Worm (Caenorhabditis elegans) whole organism, late embryonic: ENCODE data around the gene gldi-6.

Source experiments
- ceh-18 ChIP-seq: sonication (generic microtip); optimal IDR thresholded peaks from 2 replicates; lab custom pipeline; 2016; ENCODE audit warnings: missing genetic modification characterization, missing compliant biosample characterization
- ceh-30 ChIP-seq: fragments of 150-350 bp; optimal IDR thresholded peaks from 2 replicates; lab custom pipeline; 2014; ENCODE audit warnings: missing biosample characterization, missing genetic modification characterization
- elt-4 ChIP-seq: sonication (generic microtip); optimal IDR thresholded peaks from 2 replicates; lab custom pipeline; 2016; ENCODE audit warnings: missing genetic modification characterization, missing compliant biosample characterization
- nhr-11 ChIP-seq: fragments of 150-350 bp; optimal IDR thresholded peaks from 2 replicates; lab custom pipeline; 2014; ENCODE audit warnings: missing biosample characterization, missing genetic modification characterization
- odd-2 ChIP-seq: sonication (generic microtip); optimal IDR thresholded peaks from 2 replicates; lab custom pipeline; 2017; ENCODE audit warnings: antibody characterized with exemption, mild to moderate bottlenecking, missing genetic modification characterization, missing compliant biosample characterization
- pag-3 ChIP-seq: sonication (generic microtip); optimal IDR thresholded peaks from 2 replicates; lab custom pipeline; 2016; ENCODE audit warnings: missing compliant biosample characterization, missing genetic modification characterization, borderline replicate concordance
- pax-1 ChIP-seq: fragments of 150-350 bp; optimal IDR thresholded peaks from 2 replicates; lab custom pipeline; 2014; ENCODE audit warnings: missing biosample characterization, missing genetic modification characterization
- pha-4 ChIP-seq: fragments of 150-350 bp; optimal IDR thresholded peaks from 2 replicates; lab custom pipeline; 2018; ENCODE audit warnings: missing biosample characterization, missing genetic modification reagents, missing genetic modification characterization

DNA sequence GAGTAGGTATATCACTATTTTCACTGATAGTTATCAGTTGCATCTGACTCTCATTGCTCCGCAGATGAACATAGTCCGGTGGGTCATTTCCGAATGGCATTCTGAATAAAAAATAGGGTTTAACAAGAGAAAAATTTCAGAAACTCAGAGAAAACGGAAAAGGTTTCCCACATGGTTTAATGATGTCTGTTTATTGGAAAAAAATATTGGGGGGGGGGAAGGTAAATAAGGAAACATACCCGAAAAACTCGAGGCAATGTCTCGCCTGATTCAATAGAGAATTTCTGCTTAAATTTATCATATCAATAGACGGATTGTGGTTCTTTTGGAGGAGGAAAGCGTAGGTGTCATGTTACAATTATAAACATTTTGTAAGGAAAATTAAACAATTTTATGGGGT, 21.3 kb upstream of the gldi-6 start, which contains the start of gene nep-11:
- TF ChIP-seq pax-1 (tag; lab: Kevin White, UChicago) (no peak), ceh-30 (tag; lab: Kevin White, UChicago) (no peak), ceh-18 (no peak), odd-2 (tag; lab: Kevin White, UChicago) (no peak), nhr-11 (tag; lab: Kevin White, UChicago) (no peak), pha-4 (tag; lab: Kevin White, UChicago) (no peak), pag-3 (tag; lab: Kevin White, UChicago) (no peak), elt-4 (tag; lab: Kevin White, UChicago) (no peak)
